Fruit fly (Drosophila melanogaster): ENCODE data around the gene para.

- TF ChIP-seq Sox15 (GFP tag; optimal IDR thresholded peaks at IDR 0.05): no peak
- TF ChIP-seq svp (GFP tag): peak; percentile 88
- TF ChIP-seq OdsH (GFP tag; optimal IDR thresholded peaks at IDR 0.05): no peak
- TF ChIP-seq fd59A (GFP tag; optimal IDR thresholded peaks at IDR 0.05): no peak
- TF ChIP-seq Sox102F (GFP tag; optimal IDR thresholded peaks at IDR 0.05): no peak
These were observed 20.1 kb upstream of the para start for dm6 chrX:16552968-16553417.
